Worm (Caenorhabditis elegans) whole organism, early embryonic: ENCODE results near the gene Y66C5A.2.

Experiments used
- hmg-4 ChIP-seq: fragments of 200-800 bp; sonication (Bioruptor generic); optimal IDR thresholded peaks from 2 replicates; lab custom pipeline; 2018; ENCODE audit warnings: mild to moderate bottlenecking, missing genetic modification characterization, missing compliant biosample characterization
- tbx-11 ChIP-seq: fragments of 200-800 bp; sonication (Bioruptor generic); IDR thresholded peaks from 2 replicates; pipeline ENCODE4 v1.3.6; 2022; ENCODE audit warnings: missing genetic modification characterization, missing compliant biosample characterization

DNA sequence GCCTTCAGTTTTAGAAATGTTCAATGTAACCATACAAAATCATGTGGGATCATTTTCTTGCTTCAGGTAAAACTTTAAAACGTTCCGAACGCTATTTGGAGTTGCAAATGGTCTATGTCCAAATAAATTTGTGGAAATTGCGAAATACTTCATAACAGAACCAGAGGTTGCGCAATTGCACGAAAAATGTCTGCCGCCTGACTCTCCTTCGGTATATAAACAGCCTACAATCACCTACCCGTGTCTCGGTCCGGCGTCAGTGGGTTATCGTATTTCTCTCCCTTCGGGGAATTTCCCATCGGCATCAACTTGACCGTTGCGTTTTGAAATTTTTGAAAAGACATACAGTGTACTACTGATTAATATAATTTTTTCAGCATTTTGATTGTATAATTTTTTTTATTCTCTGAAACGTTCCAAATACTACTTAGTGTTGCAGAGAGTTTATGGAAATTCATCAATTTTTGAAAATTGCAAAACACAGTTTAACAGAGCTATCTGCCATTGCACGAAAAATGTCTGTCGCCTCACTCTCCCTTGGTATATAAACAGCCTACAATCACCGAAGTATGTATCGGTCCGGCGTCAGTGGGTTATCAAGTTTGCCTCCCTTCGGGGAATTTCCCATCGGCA, 16.2 kb downstream of the Y66C5A.2 start:
- TF ChIP-seq tbx-11 (no peak), hmg-4 (GFP tag; lab: Kevin White, UChicago) (no peak)
